Fruit fly (Drosophila melanogaster) whole organism: ENCODE results near the gene kud.
A peak's percentile ranks its signal among the peaks of the same experiment; 100 is the strongest.

ENCODE experiments used
- CG8478 ChIP-seq: fragments of >200 bp; optimal IDR thresholded peaks from 2 replicates; lab custom pipeline; 2018; ENCODE audit warnings: inconsistent platforms
- Dll ChIP-seq: fragments of >200 bp; optimal IDR thresholded peaks from 2 replicates; lab custom pipeline; 2017
- EcR ChIP-seq, 2 experiments: fragments of >200 bp; optimal IDR thresholded peaks; 2 replicates each; lab custom pipeline; 2017; ENCODE audit warnings: missing biosample characterization in 2 of 2, missing genetic modification characterization in 2 of 2, missing genetic modification reagents in 2 of 2
- pan ChIP-seq: fragments of >200 bp; optimal IDR thresholded peaks from 2 replicates; lab custom pipeline; 2017
- usp ChIP-seq: fragments of >200 bp; optimal IDR thresholded peaks from 2 replicates; lab custom pipeline; 2017; ENCODE audit warnings: missing biosample characterization, missing genetic modification characterization, mixed read lengths

dm6 chr3L:16829983-16830382 lies 14.8 kb downstream of the kud start:
- TF ChIP-seq pan (lab: Kevin White, UChicago) = no peak
- TF ChIP-seq CG8478 = no peak
- peak in 1 of 2 experiments; percentile 29 for TF ChIP-seq EcR (GFP tag; optimal IDR thresholded peaks at IDR 0.05; lab: Kevin White, UChicago)
- TF ChIP-seq Dll (lab: Kevin White, UChicago) = no peak
- no peak for TF ChIP-seq usp (GFP tag; lab: Kevin White, UChicago)
